Fruit fly (Drosophila melanogaster): ENCODE measurements around the gene CG16852.

CG16852 gene

DNA sequence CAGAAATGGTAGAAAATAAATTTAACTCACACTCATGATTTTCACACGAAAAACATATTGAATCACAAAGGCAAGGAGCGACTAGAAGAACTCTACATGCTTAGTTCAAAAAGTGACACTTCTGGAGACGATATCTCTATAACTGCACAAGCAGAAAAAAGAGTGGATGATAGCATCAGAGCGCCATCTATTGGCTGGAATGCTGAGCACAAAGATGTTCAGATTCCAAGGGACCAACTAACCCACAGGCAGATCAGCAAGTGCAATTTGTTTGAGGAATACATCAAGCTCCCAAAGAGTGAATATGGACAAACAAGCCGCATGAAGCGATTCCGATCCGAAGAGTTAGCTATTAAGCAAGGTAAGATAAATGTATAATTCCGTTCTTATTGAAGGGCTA is at the start of gene CG16852:
TSS of gene CG16852 (plus strand) at position 48 of the 400 bp plus-strand sequence.
- TF ChIP-seq CG33017 (tag; optimal IDR thresholded peaks at IDR 0.05) = no peak
- TF ChIP-seq toe (GFP tag; optimal IDR thresholded peaks at IDR 0.05) = no peak
- TF ChIP-seq cic (GFP tag; optimal IDR thresholded peaks at IDR 0.05) = no peak
- no peak for TF ChIP-seq cnc (optimal IDR thresholded peaks at IDR 0.05)
- TF ChIP-seq tj (GFP tag; optimal IDR thresholded peaks at IDR 0.05) = no peak
- TF ChIP-seq CG7045 (GFP tag; optimal IDR thresholded peaks at IDR 0.05) = no peak
- TF ChIP-seq CG14711 (tag; optimal IDR thresholded peaks at IDR 0.05) = no peak

DNA sequence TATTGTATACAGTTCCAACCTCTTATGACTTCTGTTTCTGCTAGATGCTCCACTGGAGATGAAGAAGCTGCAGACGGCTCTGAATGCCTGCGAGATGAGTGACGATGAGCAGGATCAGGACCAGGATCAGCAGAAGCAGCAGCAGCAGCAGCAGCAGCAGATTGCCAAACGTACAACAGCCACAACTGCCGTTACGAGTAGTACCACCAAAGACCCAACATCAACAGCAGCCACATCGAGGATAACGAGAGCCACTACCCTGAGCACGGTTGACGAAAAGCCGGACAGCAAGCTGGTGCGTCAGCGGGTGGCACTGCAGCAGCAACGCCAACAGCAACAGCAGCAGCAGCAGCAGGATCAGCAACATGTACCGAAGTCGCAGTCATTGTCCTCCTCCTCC is 42.6 kb upstream of the CG16852 start:
- TF ChIP-seq CG33017 (tag; optimal IDR thresholded peaks at IDR 0.05) = no peak
- TF ChIP-seq CG14711 (tag; optimal IDR thresholded peaks at IDR 0.05) = no peak
- no peak for TF ChIP-seq CG7045 (GFP tag; optimal IDR thresholded peaks at IDR 0.05)
- TF ChIP-seq CG11617 (GFP tag; optimal IDR thresholded peaks at IDR 0.05) = no peak
- TF ChIP-seq CG7101 (tag; optimal IDR thresholded peaks at IDR 0.05) = no peak
- TF ChIP-seq Clk (GFP tag; optimal IDR thresholded peaks at IDR 0.05) = no peak

DNA sequence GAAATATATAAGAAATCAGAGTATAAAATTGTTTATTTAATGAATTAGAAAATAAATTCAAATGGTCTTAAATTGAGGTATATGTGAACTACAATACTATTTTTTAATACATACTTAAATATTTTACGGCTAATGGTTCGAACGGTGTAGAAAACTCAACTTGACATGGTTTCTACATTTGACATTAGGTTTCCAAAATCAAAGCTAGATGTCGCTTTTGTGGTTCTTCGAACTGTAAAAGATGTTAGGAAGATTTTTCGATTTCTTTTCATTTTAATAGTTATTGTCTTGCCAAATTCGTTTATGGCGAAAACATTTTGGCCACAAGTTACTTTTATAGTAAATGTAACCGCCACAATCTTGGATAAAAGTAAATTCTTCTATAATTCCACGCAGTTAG is 40.1 kb upstream of the CG16852 start:
- no peak for TF ChIP-seq tj (GFP tag; optimal IDR thresholded peaks at IDR 0.05)
- TF ChIP-seq Hr96 (GFP tag; optimal IDR thresholded peaks at IDR 0.05) = no peak
- no peak for TF ChIP-seq Clk (GFP tag; optimal IDR thresholded peaks at IDR 0.05)
- no peak for TF ChIP-seq kay (GFP tag; ENCODE audit: borderline replicate concordance)
- TF ChIP-seq CG11617 (GFP tag; optimal IDR thresholded peaks at IDR 0.05) = no peak
- TF ChIP-seq toe (GFP tag; optimal IDR thresholded peaks at IDR 0.05) = no peak
- no peak for TF ChIP-seq cic (GFP tag; optimal IDR thresholded peaks at IDR 0.05)
- TF ChIP-seq pad (GFP tag; optimal IDR thresholded peaks at IDR 0.05) = no peak
- no peak for TF ChIP-seq cnc (optimal IDR thresholded peaks at IDR 0.05)
- no peak for TF ChIP-seq CG5204 (GFP tag; optimal IDR thresholded peaks at IDR 0.05)
- no peak for TF ChIP-seq Crg-1 (GFP tag; optimal IDR thresholded peaks at IDR 0.05)
- no peak for TF ChIP-seq ovo (GFP tag; optimal IDR thresholded peaks at IDR 0.05)
- no peak for TF ChIP-seq bab1 (GFP tag; optimal IDR thresholded peaks at IDR 0.05)
- TF ChIP-seq CG1620 (GFP tag; optimal IDR thresholded peaks at IDR 0.05) = no peak
- no peak for TF ChIP-seq CG7045 (GFP tag; optimal IDR thresholded peaks at IDR 0.05)
- no peak for TF ChIP-seq CG12768 (GFP tag; optimal IDR thresholded peaks at IDR 0.05)
- no peak for TF ChIP-seq CG14711 (tag; optimal IDR thresholded peaks at IDR 0.05)
- no peak for TF ChIP-seq CG7101 (tag; optimal IDR thresholded peaks at IDR 0.05)
- TF ChIP-seq Mnt (GFP tag; optimal IDR thresholded peaks at IDR 0.05) = no peak

DNA sequence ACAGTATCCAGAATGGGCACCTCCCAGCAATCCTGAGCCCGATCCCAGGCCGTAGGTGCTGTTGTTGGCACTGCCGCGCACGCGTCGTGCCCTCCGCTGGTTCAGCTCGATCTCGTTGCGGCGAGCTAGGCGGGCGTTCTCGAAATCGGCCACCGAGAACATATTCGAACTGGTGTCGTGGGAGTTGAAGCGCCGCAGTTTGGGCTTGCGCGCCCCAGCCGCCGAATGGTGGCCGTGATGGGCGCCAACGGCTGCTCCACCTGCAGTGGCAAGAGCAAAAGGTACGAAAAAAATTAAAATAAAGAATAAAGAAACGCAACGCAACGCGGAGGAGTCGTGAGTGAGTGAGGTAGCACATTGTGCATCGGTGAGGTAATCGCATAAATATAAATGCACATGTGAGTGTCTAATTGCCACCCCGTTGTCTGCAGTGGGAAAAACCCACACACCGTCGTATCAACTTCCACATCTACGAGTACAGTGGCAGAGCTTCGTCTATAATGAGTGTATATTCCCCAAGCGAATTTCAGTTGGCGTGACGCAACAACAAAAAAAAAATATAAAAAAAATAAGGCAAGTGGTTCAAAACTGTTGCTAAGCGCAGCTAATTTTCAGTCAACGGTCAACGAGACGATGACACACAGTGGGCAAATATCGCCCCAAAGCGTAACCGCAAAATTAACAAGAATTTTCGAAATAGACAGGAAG is 30.9 kb upstream of the CG16852 start:
- TF ChIP-seq CG5204 (GFP tag; optimal IDR thresholded peaks at IDR 0.05) (no peak), cnc (optimal IDR thresholded peaks at IDR 0.05) (no peak), kay (GFP tag; ENCODE audit: borderline replicate concordance) (no peak), tj (GFP tag; optimal IDR thresholded peaks at IDR 0.05) (peak; percentile 82), CG7101 (tag; optimal IDR thresholded peaks at IDR 0.05) (no peak), Hr96 (GFP tag; optimal IDR thresholded peaks at IDR 0.05) (no peak), bab1 (GFP tag; optimal IDR thresholded peaks at IDR 0.05) (peak; percentile 3), cic (GFP tag; optimal IDR thresholded peaks at IDR 0.05) (no peak)

DNA sequence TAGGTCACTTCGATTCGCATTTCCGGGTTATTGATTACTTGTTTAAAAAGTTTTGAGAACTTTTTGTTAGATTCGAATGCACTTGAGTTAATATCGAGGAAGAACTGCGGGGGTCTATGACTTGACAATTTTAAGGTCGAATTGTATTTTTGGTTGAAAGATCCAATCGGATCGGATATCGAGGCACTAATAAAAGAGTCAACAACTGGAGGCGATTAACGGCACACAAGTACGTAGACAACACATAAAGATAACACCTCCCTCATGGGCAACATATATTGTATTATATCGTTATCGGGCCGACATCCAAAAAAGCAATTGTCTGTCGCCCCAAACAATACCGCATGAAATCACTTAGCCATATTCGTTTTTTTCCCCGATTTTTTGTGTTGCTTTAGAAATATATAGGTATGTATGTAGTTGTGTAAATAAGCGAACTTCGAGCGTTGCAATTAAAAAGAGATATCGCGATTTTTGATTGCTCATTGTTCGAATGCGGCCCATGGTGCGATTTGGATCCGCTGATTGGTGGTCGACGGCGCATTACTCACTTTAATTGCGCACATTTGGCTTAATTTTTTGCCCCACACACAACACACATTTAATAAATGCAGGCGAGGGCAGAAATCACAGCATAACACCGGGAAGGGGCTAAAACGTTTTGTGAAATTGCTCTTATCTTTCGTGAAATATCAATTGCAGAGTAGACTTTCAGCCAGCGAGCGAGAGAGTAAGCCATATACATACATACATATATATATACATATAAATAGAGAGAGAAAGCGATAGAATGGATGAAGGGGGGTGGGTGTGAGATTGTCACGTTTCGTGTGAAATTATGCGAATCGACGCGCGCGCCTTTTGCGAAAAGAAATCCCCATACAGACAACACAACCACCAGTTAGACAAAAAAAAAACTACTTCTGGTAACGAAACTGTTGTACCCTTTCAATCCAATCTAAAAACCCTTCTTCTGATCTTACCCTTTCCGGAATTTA is 29.4 kb upstream of the CG16852 start:
- TF ChIP-seq CG11617 (GFP tag; optimal IDR thresholded peaks at IDR 0.05) (no peak), cnc (optimal IDR thresholded peaks at IDR 0.05) (no peak), CG14711 (tag; optimal IDR thresholded peaks at IDR 0.05) (no peak), cic (GFP tag; optimal IDR thresholded peaks at IDR 0.05) (peak; percentile 41), Hr96 (GFP tag; optimal IDR thresholded peaks at IDR 0.05) (no peak), CG12768 (GFP tag; optimal IDR thresholded peaks at IDR 0.05) (peak; percentile 12), ovo (GFP tag; optimal IDR thresholded peaks at IDR 0.05) (no peak), CG7101 (tag; optimal IDR thresholded peaks at IDR 0.05) (no peak), CG5204 (GFP tag; optimal IDR thresholded peaks at IDR 0.05) (no peak), CG33017 (tag; optimal IDR thresholded peaks at IDR 0.05) (no peak), Crg-1 (GFP tag; optimal IDR thresholded peaks at IDR 0.05) (no peak), tj (GFP tag; optimal IDR thresholded peaks at IDR 0.05) (peak; percentile 96), Mnt (GFP tag; optimal IDR thresholded peaks at IDR 0.05) (peak; percentile 15), kay (GFP tag; ENCODE audit: borderline replicate concordance) (peak; percentile 86), bab1 (GFP tag; optimal IDR thresholded peaks at IDR 0.05) (peak; percentile 46), CG1620 (GFP tag; optimal IDR thresholded peaks at IDR 0.05) (no peak)
